Worm (Caenorhabditis elegans) whole organism, L1 larva: Measurements from ENCODE around the gene swd-2.1.

Experiments
- C04F5.9 ChIP-seq: sonication (generic microtip); optimal IDR thresholded peaks from 2 replicates; lab custom pipeline; 2016; ENCODE audit warnings: missing genetic modification characterization, missing compliant biosample characterization
- C34B4.2 ChIP-seq: sonication (generic microtip); optimal IDR thresholded peaks from 2 replicates; lab custom pipeline; 2017; ENCODE audit warnings: mild to moderate bottlenecking, missing genetic modification characterization, missing compliant biosample characterization
- aha-1 ChIP-seq: fragments of 150-350 bp; optimal IDR thresholded peaks from 2 replicates; lab custom pipeline; 2014; ENCODE audit warnings: missing biosample characterization, missing genetic modification characterization
- alr-1 ChIP-seq: fragments of 200-800 bp; sonication (Bioruptor generic); optimal IDR thresholded peaks from 2 replicates; lab custom pipeline; 2018; ENCODE audit warnings: borderline replicate concordance, mild to moderate bottlenecking, missing genetic modification characterization, missing compliant biosample characterization
- aly-2 ChIP-seq: fragments of 150-350 bp; optimal IDR thresholded peaks from 2 replicates; lab custom pipeline; 2014; ENCODE audit warnings: missing biosample characterization, missing genetic modification characterization
- ama-1 ChIP-seq: fragments of 150-350 bp; optimal IDR thresholded peaks from 2 replicates; lab custom pipeline; 2014
- ceh-88 ChIP-seq: fragments of 200-800 bp; sonication (Bioruptor generic); IDR thresholded peaks from 2 replicates; pipeline ENCODE4 v1.3.6; 2022; ENCODE audit warnings: missing genetic modification characterization, missing compliant biosample characterization
- ceh-90 ChIP-seq: sonication (generic microtip); optimal IDR thresholded peaks from 2 replicates; lab custom pipeline; 2016; ENCODE audit warnings: missing genetic modification characterization, missing compliant biosample characterization
- ces-1 ChIP-seq: fragments of 150-350 bp; optimal IDR thresholded peaks from 2 replicates; lab custom pipeline; 2014; ENCODE audit warnings: missing biosample characterization, missing genetic modification reagents, missing genetic modification characterization
- efl-1 ChIP-seq, 4 experiments: fragments of 150-350 bp; optimal IDR thresholded peaks in 3 of 4; peaks in 1 of 4; 1 replicate in 1 of 4; 2 replicates in 3 of 4; lab custom pipeline; 2014; ENCODE audit warnings: missing biosample characterization in 2 of 4, missing genetic modification characterization in 2 of 4, missing genetic modification reagents in 2 of 4
- elt-2 ChIP-seq: sonication (generic microtip); optimal IDR thresholded peaks from 2 replicates; lab custom pipeline; 2016; ENCODE audit warnings: missing genetic modification characterization, mild to moderate bottlenecking, inconsistent platforms, missing compliant biosample characterization, missing genetic modification reagents
- elt-3 ChIP-seq, 6 experiments: fragments of 150-350 bp in 1 of 6; sonication (generic microtip); optimal IDR thresholded peaks; 2 replicates each; lab custom pipeline; 2017 to 2018; ENCODE audit warnings: missing biosample characterization in 6 of 6, missing genetic modification characterization in 6 of 6, inconsistent platforms in 1 of 6
- fkh-10 ChIP-seq: sonication (generic microtip); optimal IDR thresholded peaks from 2 replicates; lab custom pipeline; 2017; ENCODE audit warnings: missing biosample characterization, missing genetic modification reagents, missing genetic modification characterization
- fkh-4 ChIP-seq: sonication (generic microtip); optimal IDR thresholded peaks from 2 replicates; lab custom pipeline; 2016; ENCODE audit warnings: missing compliant biosample characterization, missing genetic modification characterization, borderline replicate concordance
- fos-1 ChIP-seq: fragments of 150-350 bp; optimal IDR thresholded peaks from 2 replicates; lab custom pipeline; 2014; ENCODE audit warnings: missing biosample characterization, missing genetic modification characterization
- hlh-4 ChIP-seq: sonication (generic microtip); optimal IDR thresholded peaks from 2 replicates; lab custom pipeline; 2016; ENCODE audit warnings: mild to moderate bottlenecking, missing genetic modification characterization, missing compliant biosample characterization
- irx-1 ChIP-seq: sonication (generic microtip); optimal IDR thresholded peaks from 2 replicates; lab custom pipeline; 2016; ENCODE audit warnings: missing genetic modification characterization, missing compliant biosample characterization
- jun-1 ChIP-seq: fragments of 150-350 bp; optimal IDR thresholded peaks from 2 replicates; lab custom pipeline; 2014; ENCODE audit warnings: missing biosample characterization, missing genetic modification reagents, missing genetic modification characterization
- lin-13 ChIP-seq: fragments of 150-350 bp; optimal IDR thresholded peaks from 2 replicates; lab custom pipeline; 2014; ENCODE audit warnings: missing biosample characterization, missing genetic modification reagents, missing genetic modification characterization
- lin-14 ChIP-seq: fragments of 200-800 bp; sonication (Bioruptor generic); optimal IDR thresholded peaks from 2 replicates; lab custom pipeline; 2018; ENCODE audit warnings: mild to moderate bottlenecking, missing genetic modification characterization, moderate library complexity, missing compliant biosample characterization
- lin-15B ChIP-seq: fragments of 150-350 bp; sonication (generic microtip); optimal IDR thresholded peaks from 3 replicates; lab custom pipeline; 2014; ENCODE audit warnings: missing biosample characterization, missing genetic modification characterization
- lin-35 ChIP-seq, 2 experiments: fragments of 150-350 bp; optimal IDR thresholded peaks; 2 replicates each; lab custom pipeline; 2014; ENCODE audit warnings: missing biosample characterization in 2 of 2, missing genetic modification characterization in 2 of 2, missing genetic modification reagents in 2 of 2
- lin-39 ChIP-seq: fragments of 150-350 bp; optimal IDR thresholded peaks from 2 replicates; lab custom pipeline; 2014; ENCODE audit warnings: missing biosample characterization, missing genetic modification reagents, missing genetic modification characterization
- lir-3 ChIP-seq: sonication (generic microtip); optimal IDR thresholded peaks from 2 replicates; lab custom pipeline; 2016; ENCODE audit warnings: mild to moderate bottlenecking, missing genetic modification characterization, moderate library complexity, missing compliant biosample characterization; ENCODE audit not compliant: poor library complexity
- mdl-1 ChIP-seq, 2 experiments: fragments of 150-350 bp; optimal IDR thresholded peaks; 2 replicates each; lab custom pipeline; 2014 to 2017; ENCODE audit warnings: missing biosample characterization in 2 of 2, missing genetic modification characterization in 2 of 2, inconsistent platforms in 1 of 2
- mef-2 ChIP-seq: fragments of 150-350 bp; optimal IDR thresholded peaks from 2 replicates; lab custom pipeline; 2014; ENCODE audit warnings: missing biosample characterization, missing genetic modification characterization
- nhr-19 ChIP-seq: fragments of 200-800 bp; sonication (Bioruptor generic); conservative IDR thresholded peaks from 2 replicates; pipeline ENCODE4 v1.3.6; 2022; ENCODE audit warnings: missing genetic modification characterization, missing compliant biosample characterization
- nhr-20 ChIP-seq: sonication (generic microtip); optimal IDR thresholded peaks from 2 replicates; lab custom pipeline; 2016; ENCODE audit warnings: mild to moderate bottlenecking, missing genetic modification characterization, missing compliant biosample characterization
- nhr-237 ChIP-seq: fragments of 150-350 bp; optimal IDR thresholded peaks from 2 replicates; lab custom pipeline; 2014; ENCODE audit warnings: missing biosample characterization, missing genetic modification characterization
- nhr-47 ChIP-seq: sonication (generic microtip); optimal IDR thresholded peaks from 2 replicates; lab custom pipeline; 2016; ENCODE audit warnings: mild to moderate bottlenecking, missing genetic modification characterization, moderate library complexity, missing compliant biosample characterization
- nhr-71 ChIP-seq: sonication (generic microtip); optimal IDR thresholded peaks from 2 replicates; lab custom pipeline; 2016; ENCODE audit warnings: mild to moderate bottlenecking, missing genetic modification characterization, moderate library complexity, missing compliant biosample characterization
- nhr-76 ChIP-seq: sonication (generic microtip); optimal IDR thresholded peaks from 2 replicates; lab custom pipeline; 2017; ENCODE audit warnings: missing biosample characterization, missing genetic modification characterization
- nhr-84 ChIP-seq: sonication (generic microtip); optimal IDR thresholded peaks from 2 replicates; lab custom pipeline; 2017; ENCODE audit warnings: missing biosample characterization, missing genetic modification characterization
- pag-3 ChIP-seq: sonication (generic microtip); optimal IDR thresholded peaks from 2 replicates; lab custom pipeline; 2017; ENCODE audit warnings: missing genetic modification characterization, mild to moderate bottlenecking, missing compliant biosample characterization, antibody characterized with exemption, borderline replicate concordance; ENCODE audit not compliant: insufficient read depth
- pax-3 ChIP-seq: fragments of 200-800 bp; sonication (Bioruptor generic); optimal IDR thresholded peaks from 2 replicates; lab custom pipeline; 2018; ENCODE audit warnings: mild to moderate bottlenecking, missing genetic modification characterization, moderate library complexity, missing compliant biosample characterization
- pqm-1 ChIP-seq: sonication (generic microtip); optimal IDR thresholded peaks from 3 replicates; lab custom pipeline; 2017; ENCODE audit warnings: missing biosample characterization, missing genetic modification characterization
- skn-1 ChIP-seq: fragments of 150-350 bp; optimal IDR thresholded peaks from 2 replicates; lab custom pipeline; 2014; ENCODE audit warnings: missing biosample characterization, missing genetic modification characterization
- snpc-4 ChIP-seq: fragments of 150-350 bp; optimal IDR thresholded peaks from 2 replicates; lab custom pipeline; 2014; ENCODE audit warnings: missing biosample characterization, missing genetic modification characterization
- sox-4 ChIP-seq: sonication (generic microtip); optimal IDR thresholded peaks from 2 replicates; lab custom pipeline; 2016; ENCODE audit warnings: missing genetic modification characterization, missing compliant biosample characterization
- tbx-2 ChIP-seq: sonication (generic microtip); optimal IDR thresholded peaks from 2 replicates; lab custom pipeline; 2016; ENCODE audit warnings: missing genetic modification characterization, missing compliant biosample characterization
- tlp-1 ChIP-seq: fragments of 150-350 bp; optimal IDR thresholded peaks from 2 replicates; lab custom pipeline; 2014; ENCODE audit warnings: missing biosample characterization, missing genetic modification characterization
- zag-1 ChIP-seq: fragments of 150-350 bp; optimal IDR thresholded peaks from 2 replicates; lab custom pipeline; 2014; ENCODE audit warnings: missing biosample characterization, missing genetic modification characterization
- zip-4 ChIP-seq: fragments of 200-800 bp; sonication (Bioruptor generic); optimal IDR thresholded peaks from 2 replicates; lab custom pipeline; 2018; ENCODE audit warnings: mild to moderate bottlenecking, missing genetic modification characterization, moderate library complexity, missing compliant biosample characterization
- ztf-4 ChIP-seq: fragments of 150-350 bp; optimal IDR thresholded peaks from 2 replicates; lab custom pipeline; 2014; ENCODE audit warnings: missing biosample characterization, missing genetic modification characterization

Gene swd-2.1

DNA sequence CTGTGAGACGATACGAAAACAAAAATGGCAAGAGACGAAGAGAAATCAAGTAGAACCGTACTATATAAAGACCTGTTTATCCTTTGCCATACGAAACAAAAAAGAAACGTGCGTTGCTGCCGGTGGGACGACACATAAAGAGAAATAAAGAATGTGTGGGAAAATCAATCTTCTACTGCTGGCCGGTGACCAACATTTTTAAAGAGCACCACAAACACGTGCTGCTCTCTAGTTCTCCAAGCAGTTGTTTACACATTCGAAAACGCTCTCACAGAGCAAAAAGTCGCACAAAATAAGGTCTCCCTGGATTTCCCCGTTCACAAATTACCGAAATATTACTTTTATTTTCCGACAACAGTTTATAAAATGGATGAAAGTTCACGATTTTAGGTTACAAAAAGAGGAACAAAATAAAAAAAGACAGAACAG is 13.7 kb downstream of the swd-2.1 start, which contains the start of gene imp-3 (continued):
- TF ChIP-seq lin-35 (GFP tag; optimal IDR thresholded peaks at IDR 0.05; lab: Kevin White, UChicago), result peak; percentile 13 to 62
- peak; percentile 18 for TF ChIP-seq irx-1 (tag; lab: Kevin White, UChicago)
- TF ChIP-seq nhr-19 (GFP tag; lab: Robert Waterston, UW), result 0 out of 2 replicates have a peak, but pooled peaks have one; percentile 11
- peak; percentile 46 for TF ChIP-seq nhr-20 (tag; lab: Kevin White, UChicago)
- TF ChIP-seq pag-3 (tag; lab: Kevin White, UChicago), result no peak
- peak; percentile 93 for TF ChIP-seq ama-1 (lab: Kevin White, UChicago)
- TF ChIP-seq, all 84 proteins: peak for 27

DNA sequence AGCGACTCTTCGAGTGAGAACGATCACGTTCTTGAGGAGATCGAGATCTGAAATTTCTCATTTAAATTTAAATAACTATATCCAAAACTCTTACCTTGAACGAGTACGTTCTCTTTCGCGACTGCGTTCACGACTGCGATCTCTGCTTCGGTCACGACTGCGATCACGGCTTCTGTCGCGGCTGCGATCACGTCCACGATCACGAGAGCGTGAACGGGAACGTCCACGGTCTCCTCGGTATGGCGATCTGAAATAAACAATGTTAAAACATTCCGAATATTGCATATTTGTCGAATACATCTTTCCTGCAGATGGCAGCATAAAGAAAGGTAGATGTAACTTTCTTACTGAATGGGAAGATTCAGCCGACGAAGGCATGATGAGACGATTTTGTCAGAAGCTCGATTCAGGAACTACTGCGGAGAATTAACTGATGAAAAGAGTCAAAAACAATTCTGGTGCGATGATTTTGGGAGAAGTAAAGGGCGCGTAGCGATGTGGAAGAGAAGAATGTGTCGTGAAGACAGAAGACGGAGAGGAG is 14.4 kb downstream of the swd-2.1 start:
- no peak for TF ChIP-seq efl-1 (optimal IDR thresholded peaks at IDR 0.05; lab: Kevin White, UChicago)
- TF ChIP-seq efl-1 (GFP tag; optimal IDR thresholded peaks at IDR 0.05 in 1 of 2; lab: Kevin White, UChicago), result peak in 1 of 2 experiments; percentile 72
- no peak for TF ChIP-seq pax-3 (tag; lab: Kevin White, UChicago)

DNA sequence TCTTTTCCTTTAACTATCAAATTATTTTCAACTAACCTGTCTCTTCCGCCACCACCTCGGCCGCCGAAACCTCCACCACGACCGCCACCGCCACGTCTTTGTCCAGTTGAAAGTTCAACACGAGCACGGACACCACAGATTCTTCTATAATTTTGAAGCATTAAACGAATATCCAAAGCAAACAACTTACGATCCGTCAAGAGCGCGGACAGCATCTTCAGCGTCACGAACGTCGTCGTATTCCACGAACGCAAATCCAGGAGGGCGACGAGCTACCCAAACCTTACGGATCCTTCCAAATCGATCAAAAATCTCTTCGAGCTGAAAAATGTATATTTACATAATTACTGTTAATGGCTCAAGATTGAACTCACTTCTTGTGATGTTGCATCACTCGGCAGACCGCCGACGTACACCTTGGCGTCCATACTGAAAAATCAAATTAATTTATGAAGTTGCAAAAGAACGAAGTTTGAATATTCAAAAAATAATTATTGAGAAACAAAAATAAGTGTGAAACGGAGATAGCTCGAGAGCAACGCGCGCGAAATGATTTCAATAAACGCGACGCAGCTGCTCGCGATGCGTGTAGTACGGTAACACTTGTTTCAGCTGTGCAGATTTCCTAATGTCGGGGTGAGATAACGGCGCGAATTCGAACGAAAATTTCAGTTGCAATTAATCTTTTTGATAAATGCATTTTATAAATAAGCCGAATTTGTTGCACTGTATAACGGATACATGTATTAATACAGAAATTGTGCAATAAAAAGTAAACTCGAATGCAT is 15.2 kb downstream of the swd-2.1 start, which contains the start of gene rsp-6:
TSS of gene rsp-6 (minus strand) at position 429 of the 788 bp plus-strand sequence.
- TF ChIP-seq ztf-4, result peak; percentile 73
- TF ChIP-seq elt-2 (tag; lab: Kevin White, UChicago), result peak; percentile 47
- TF ChIP-seq zag-1 (tag; lab: Kevin White, UChicago), result no peak
- TF ChIP-seq alr-1 (tag; lab: Kevin White, UChicago), result no peak
- peak; percentile 46 for TF ChIP-seq C04F5.9 (tag; lab: Kevin White, UChicago)
- peak; percentile 92 for TF ChIP-seq nhr-71 (tag; lab: Kevin White, UChicago)
- peak; percentile 76 for TF ChIP-seq nhr-237 (tag; lab: Kevin White, UChicago)
- peak in 1 of 2 experiments; percentile 89 for TF ChIP-seq mdl-1 (tag; optimal IDR thresholded peaks at IDR 0.05; lab: Kevin White, UChicago)
- peak; percentile 37 for TF ChIP-seq irx-1 (tag; lab: Kevin White, UChicago)
- peak; percentile 33 for TF ChIP-seq zip-4 (GFP tag; lab: Kevin White, UChicago)
- TF ChIP-seq C34B4.2 (tag; lab: Kevin White, UChicago), result no peak
- no peak for TF ChIP-seq ceh-90 (tag; lab: Kevin White, UChicago)
- TF ChIP-seq mef-2 (tag; lab: Kevin White, UChicago), result peak; percentile 54
- TF ChIP-seq jun-1 (tag; lab: Kevin White, UChicago), result peak; percentile 71
- no peak for TF ChIP-seq nhr-76 (tag; lab: Kevin White, UChicago)
- no peak for TF ChIP-seq pax-3 (tag; lab: Kevin White, UChicago)
- TF ChIP-seq lin-13 (GFP tag; lab: Kevin White, UChicago), result peak; percentile 83
- TF ChIP-seq tbx-2 (tag; lab: Kevin White, UChicago), result peak; percentile 88
- TF ChIP-seq elt-3 (tag; optimal IDR thresholded peaks at IDR 0.05; lab: Kevin White, UChicago), result peak in 2 of 6 experiments; percentile 9 to 72
- peak; percentile 50 for TF ChIP-seq lin-39 (tag; lab: Kevin White, UChicago)
- TF ChIP-seq nhr-19 (GFP tag; lab: Robert Waterston, UW), result peak; percentile 79
- peak; percentile 87 for TF ChIP-seq nhr-47 (tag; lab: Kevin White, UChicago)
- TF ChIP-seq snpc-4 (tag; lab: Kevin White, UChicago), result peak; percentile 10
- TF ChIP-seq sox-4, result no peak
- no peak for TF ChIP-seq ces-1
- peak; percentile 67 for TF ChIP-seq fkh-10 (GFP tag; lab: Kevin White, UChicago)
- no peak for TF ChIP-seq nhr-84 (tag; lab: Kevin White, UChicago)
- TF ChIP-seq aha-1 (tag; lab: Kevin White, UChicago), result peak; percentile 5
- no peak for TF ChIP-seq pqm-1 (tag; lab: Kevin White, UChicago)
- TF ChIP-seq aly-2 (tag; lab: Kevin White, UChicago), result peak; percentile 51
- peak; percentile 65 for TF ChIP-seq ceh-88 (GFP tag; lab: Robert Waterston, UW)
- TF ChIP-seq lin-15B (tag; lab: Kevin White, UChicago), result peak; percentile 96
- peak; percentile 91 to 95 for TF ChIP-seq efl-1 (optimal IDR thresholded peaks at IDR 0.05; lab: Kevin White, UChicago)
- TF ChIP-seq efl-1 (GFP tag; optimal IDR thresholded peaks at IDR 0.05 in 1 of 2; lab: Kevin White, UChicago), result peak; percentile 92 to 99
- TF ChIP-seq fos-1 (tag; lab: Kevin White, UChicago), result peak; percentile 82
- no peak for TF ChIP-seq fkh-4
- peak; percentile 89 for TF ChIP-seq skn-1 (tag; lab: Kevin White, UChicago)
- no peak for TF ChIP-seq hlh-4
- TF ChIP-seq lir-3 (tag; lab: Kevin White, UChicago), result peak; percentile 55
- no peak for TF ChIP-seq pag-3 (tag; lab: Kevin White, UChicago)
- no peak for TF ChIP-seq tlp-1 (tag; lab: Kevin White, UChicago)
- peak; percentile 89 for TF ChIP-seq lin-14 (GFP tag; lab: Kevin White, UChicago)
